Fruit fly (Drosophila melanogaster) whole organism, embryonic: ENCODE measurements around the gene CG2444.
"Not testable (repeated sequence)": the region's sequence is repeated elsewhere in the genome, so short reads cannot be mapped to it uniquely, and the experiment has no call there.

ENCODE experiments used
- Ada2b ChIP-seq: fragments of 200-800 bp; sonication (Bioruptor generic); IDR thresholded peaks from 2 replicates; pipeline ENCODE4 v1.3.6; 2022; ENCODE audit warnings: missing biosample characterization, missing genetic modification characterization
- Blimp-1 ChIP-seq: fragments of 200-800 bp; sonication (Bioruptor generic); optimal IDR thresholded peaks from 3 replicates; lab custom pipeline; 2018; ENCODE audit warnings: missing biosample characterization, missing genetic modification characterization, mild to moderate bottlenecking, moderate library complexity, missing genetic modification reagents
- BtbVII ChIP-seq: fragments of 200-800 bp; sonication (Bioruptor generic); optimal IDR thresholded peaks from 3 replicates; lab custom pipeline; 2017; ENCODE audit warnings: missing biosample characterization, mild to moderate bottlenecking, missing genetic modification characterization
- CG11398 ChIP-seq: fragments of 200-800 bp; sonication (Bioruptor generic); optimal IDR thresholded peaks from 2 replicates; lab custom pipeline; 2016; ENCODE audit warnings: missing biosample characterization, missing genetic modification characterization
- CG12104 ChIP-seq: fragments of 200-800 bp; sonication (Bioruptor generic); optimal IDR thresholded peaks from 3 replicates; lab custom pipeline; 2016; ENCODE audit warnings: missing biosample characterization, missing genetic modification characterization
- CG14710 ChIP-seq: fragments of 200-800 bp; sonication (Bioruptor generic); optimal IDR thresholded peaks from 3 replicates; lab custom pipeline; 2019; ENCODE audit warnings: missing biosample characterization, mild to moderate bottlenecking, missing genetic modification characterization, moderate library complexity
- CG17385 ChIP-seq: fragments of 200-800 bp; sonication (Bioruptor generic); optimal IDR thresholded peaks from 3 replicates; lab custom pipeline; 2018; ENCODE audit warnings: missing biosample characterization, mild to moderate bottlenecking, missing genetic modification characterization
- CG17612 ChIP-seq: fragments of 200-800 bp; sonication (Bioruptor generic); IDR thresholded peaks from 2 replicates; pipeline ENCODE4 v1.3.6; 2022; ENCODE audit warnings: missing biosample characterization, missing genetic modification characterization
- CG18011 ChIP-seq: fragments of 200-800 bp; sonication (Bioruptor generic); optimal IDR thresholded peaks from 2 replicates; lab custom pipeline; 2017; ENCODE audit warnings: missing biosample characterization, missing genetic modification characterization, mild to moderate bottlenecking, moderate library complexity, missing genotype
- CG2678 ChIP-seq: fragments of 200-800 bp; sonication (Bioruptor generic); optimal IDR thresholded peaks from 3 replicates; lab custom pipeline; 2019; ENCODE audit warnings: missing biosample characterization, mild to moderate bottlenecking, missing genetic modification characterization, moderate library complexity
- CG2712 ChIP-seq: fragments of 200-800 bp; optimal IDR thresholded peaks from 3 replicates; lab custom pipeline; 2019; ENCODE audit warnings: missing biosample characterization, mild to moderate bottlenecking, missing genetic modification characterization, moderate library complexity
- CG2889 ChIP-seq: fragments of 200-800 bp; sonication (Bioruptor generic); IDR thresholded peaks from 3 replicates; pipeline ENCODE4 v1.3.6; 2022; ENCODE audit warnings: missing biosample characterization, missing genetic modification characterization
- CG34376 ChIP-seq: fragments of 200-800 bp; sonication (Bioruptor generic); optimal IDR thresholded peaks from 2 replicates; lab custom pipeline; 2018; ENCODE audit warnings: missing biosample characterization, mild to moderate bottlenecking, missing genetic modification characterization
- CG4424 ChIP-seq: fragments of 200-800 bp; sonication (Bioruptor generic); optimal IDR thresholded peaks from 3 replicates; lab custom pipeline; 2016; ENCODE audit warnings: missing biosample characterization, missing genetic modification characterization
- CG4707 ChIP-seq: fragments of 200-800 bp; sonication (Bioruptor generic); optimal IDR thresholded peaks from 2 replicates; lab custom pipeline; 2018; ENCODE audit warnings: missing biosample characterization, mild to moderate bottlenecking, missing genetic modification characterization, moderate library complexity
- CG5180 ChIP-seq: fragments of 200-800 bp; sonication (Bioruptor generic); optimal IDR thresholded peaks from 3 replicates; lab custom pipeline; 2017; ENCODE audit warnings: missing biosample characterization, missing genetic modification characterization, mild to moderate bottlenecking, moderate library complexity, missing genetic modification reagents
- CG6813 ChIP-seq: fragments of 200-800 bp; sonication (Bioruptor generic); optimal IDR thresholded peaks from 2 replicates; lab custom pipeline; 2017; ENCODE audit warnings: missing biosample characterization, missing genetic modification characterization, mild to moderate bottlenecking, moderate library complexity, missing genetic modification reagents
- CG7786 ChIP-seq: fragments of 200-800 bp; sonication (Bioruptor generic); optimal IDR thresholded peaks from 2 replicates; lab custom pipeline; 2016; ENCODE audit warnings: missing biosample characterization, missing genetic modification characterization
- CG9727 ChIP-seq: fragments of 200-800 bp; sonication (Bioruptor generic); optimal IDR thresholded peaks from 3 replicates; lab custom pipeline; 2017; ENCODE audit warnings: missing biosample characterization, mild to moderate bottlenecking, missing genetic modification characterization
- CHES-1-like ChIP-seq: fragments of 200-800 bp; sonication (Bioruptor generic); optimal IDR thresholded peaks from 2 replicates; lab custom pipeline; 2016; ENCODE audit warnings: missing biosample characterization, missing genetic modification characterization
- Dad ChIP-seq: fragments of 200-800 bp; sonication (Bioruptor generic); optimal IDR thresholded peaks from 3 replicates; lab custom pipeline; 2016; ENCODE audit warnings: missing biosample characterization, missing genetic modification characterization
- Deaf1 ChIP-seq: fragments of 200-800 bp; optimal IDR thresholded peaks from 3 replicates; lab custom pipeline; 2019; ENCODE audit warnings: missing biosample characterization, mild to moderate bottlenecking, missing genetic modification characterization, moderate library complexity
- Ets65A ChIP-seq: fragments of 200-800 bp; sonication (Bioruptor generic); peaks from one replicate; lab custom pipeline; 2016; ENCODE audit warnings: missing biosample characterization, missing genetic modification characterization
- Hsf ChIP-seq: fragments of 200-800 bp; sonication (Bioruptor generic); optimal IDR thresholded peaks from 3 replicates; lab custom pipeline; 2016; ENCODE audit warnings: missing biosample characterization, missing genetic modification characterization
- Med ChIP-seq: fragments of 200-800 bp; sonication (Bioruptor generic); peaks from one replicate; lab custom pipeline; 2016; ENCODE audit warnings: missing biosample characterization, missing genetic modification characterization, mild to moderate bottlenecking, inconsistent platforms, moderate library complexity
- Nf-YA ChIP-seq: fragments of 200-800 bp; sonication (Bioruptor generic); IDR thresholded peaks from 2 replicates; pipeline ENCODE4 v1.3.6; 2022; ENCODE audit warnings: missing biosample characterization, missing genetic modification characterization
- Pdp1 ChIP-seq, 2 experiments: fragments of 200-800 bp; sonication (Bioruptor generic); optimal IDR thresholded peaks; 3 replicates each; lab custom pipeline; 2016; ENCODE audit warnings: missing biosample characterization in 2 of 2, missing genetic modification characterization in 2 of 2, mild to moderate bottlenecking in 1 of 2, moderate library complexity in 1 of 2
- Ptx1 ChIP-seq: fragments of 200-800 bp; sonication (Bioruptor generic); IDR thresholded peaks from 2 replicates; pipeline ENCODE4 v1.3.6; 2022; ENCODE audit warnings: missing biosample characterization, missing genetic modification characterization
- Trl ChIP-seq, 3 experiments: fragments of >200 bp in 2 of 3; fragments of 200-800 bp in 1 of 3; sonication (Bioruptor generic) in 1 of 3; optimal IDR thresholded peaks; 2 replicates in 1 of 3; 3 replicates in 2 of 3; lab custom pipeline; 2016 to 2017; ENCODE audit warnings: missing biosample characterization in 1 of 3, missing genetic modification characterization in 1 of 3
- cg ChIP-seq: fragments of 200-800 bp; sonication (Bioruptor generic); optimal IDR thresholded peaks from 3 replicates; lab custom pipeline; 2019; ENCODE audit warnings: missing biosample characterization, mild to moderate bottlenecking, missing genetic modification characterization, moderate library complexity
- chn ChIP-seq: fragments of 200-800 bp; sonication (Bioruptor generic); optimal IDR thresholded peaks from 2 replicates; lab custom pipeline; 2016; ENCODE audit warnings: missing biosample characterization, missing genetic modification characterization
- croc ChIP-seq: fragments of 200-800 bp; sonication (Bioruptor generic); conservative IDR thresholded peaks from 3 replicates; pipeline ENCODE4 v1.3.6; 2022; ENCODE audit warnings: missing biosample characterization, missing genetic modification characterization
- danr ChIP-seq: fragments of 200-800 bp; sonication (Bioruptor generic); IDR thresholded peaks from 2 replicates; pipeline ENCODE4 v1.3.6; 2022; ENCODE audit warnings: missing biosample characterization, missing genetic modification characterization
- ftz-f1 ChIP-seq: fragments of 200-800 bp; sonication (Bioruptor generic); optimal IDR thresholded peaks from 2 replicates; lab custom pipeline; 2016; ENCODE audit warnings: missing biosample characterization, missing genetic modification characterization
- lbe ChIP-seq: fragments of 200-800 bp; sonication (Bioruptor generic); optimal IDR thresholded peaks from 2 replicates; lab custom pipeline; 2016; ENCODE audit warnings: missing biosample characterization, mild to moderate bottlenecking, missing genetic modification characterization
- mam ChIP-seq: fragments of 200-800 bp; sonication (Bioruptor generic); optimal IDR thresholded peaks from 3 replicates; lab custom pipeline; 2016; ENCODE audit warnings: missing biosample characterization, missing genetic modification characterization
- nau ChIP-seq: fragments of 200-800 bp; sonication (Bioruptor generic); optimal IDR thresholded peaks from 3 replicates; lab custom pipeline; 2017; ENCODE audit warnings: missing biosample characterization, mild to moderate bottlenecking, missing genetic modification characterization, missing genetic modification reagents
- onecut ChIP-seq: fragments of 200-800 bp; sonication (Bioruptor generic); IDR thresholded peaks from 2 replicates; pipeline ENCODE4 v1.3.6; 2022; ENCODE audit warnings: missing biosample characterization, missing genetic modification characterization
- p53 ChIP-seq: fragments of 200-800 bp; sonication (Bioruptor generic); optimal IDR thresholded peaks from 2 replicates; lab custom pipeline; 2016; ENCODE audit warnings: missing biosample characterization, missing genetic modification characterization
- peb ChIP-seq: fragments of 200-800 bp; sonication (Bioruptor generic); IDR thresholded peaks from 2 replicates; pipeline ENCODE4 v1.3.6; 2022; ENCODE audit warnings: missing biosample characterization, missing genetic modification characterization
- sens ChIP-seq: fragments of 200-800 bp; sonication (Bioruptor generic); peaks from one replicate; lab custom pipeline; 2016; ENCODE audit warnings: missing biosample characterization, missing genetic modification characterization
- shn ChIP-seq: fragments of 200-800 bp; sonication (Bioruptor generic); optimal IDR thresholded peaks from 3 replicates; lab custom pipeline; 2016; ENCODE audit warnings: missing biosample characterization, missing genetic modification characterization
- sisA ChIP-seq: fragments of 200-800 bp; sonication (Bioruptor generic); IDR thresholded peaks from 2 replicates; pipeline ENCODE4 v1.3.6; 2022; ENCODE audit warnings: missing biosample characterization, missing genetic modification characterization
- slp2 ChIP-seq: fragments of 200-800 bp; sonication (Bioruptor generic); optimal IDR thresholded peaks from 2 replicates; lab custom pipeline; 2016; ENCODE audit warnings: missing biosample characterization, missing genetic modification characterization
- sug ChIP-seq: fragments of 200-800 bp; optimal IDR thresholded peaks from 2 replicates; lab custom pipeline; 2019; ENCODE audit warnings: missing biosample characterization, mild to moderate bottlenecking, missing genetic modification characterization, moderate library complexity
- unpg ChIP-seq: fragments of 200-800 bp; sonication (Bioruptor generic); optimal IDR thresholded peaks from 3 replicates; lab custom pipeline; 2018; ENCODE audit warnings: missing biosample characterization, mild to moderate bottlenecking, missing genetic modification characterization, moderate library complexity
- vnd ChIP-seq: fragments of 200-800 bp; sonication (Bioruptor generic); IDR thresholded peaks from 3 replicates; pipeline ENCODE4 v1.3.6; 2022; ENCODE audit warnings: missing biosample characterization, missing genetic modification characterization; ENCODE audit not compliant: partially characterized antibody

Gene CG2444

DNA sequence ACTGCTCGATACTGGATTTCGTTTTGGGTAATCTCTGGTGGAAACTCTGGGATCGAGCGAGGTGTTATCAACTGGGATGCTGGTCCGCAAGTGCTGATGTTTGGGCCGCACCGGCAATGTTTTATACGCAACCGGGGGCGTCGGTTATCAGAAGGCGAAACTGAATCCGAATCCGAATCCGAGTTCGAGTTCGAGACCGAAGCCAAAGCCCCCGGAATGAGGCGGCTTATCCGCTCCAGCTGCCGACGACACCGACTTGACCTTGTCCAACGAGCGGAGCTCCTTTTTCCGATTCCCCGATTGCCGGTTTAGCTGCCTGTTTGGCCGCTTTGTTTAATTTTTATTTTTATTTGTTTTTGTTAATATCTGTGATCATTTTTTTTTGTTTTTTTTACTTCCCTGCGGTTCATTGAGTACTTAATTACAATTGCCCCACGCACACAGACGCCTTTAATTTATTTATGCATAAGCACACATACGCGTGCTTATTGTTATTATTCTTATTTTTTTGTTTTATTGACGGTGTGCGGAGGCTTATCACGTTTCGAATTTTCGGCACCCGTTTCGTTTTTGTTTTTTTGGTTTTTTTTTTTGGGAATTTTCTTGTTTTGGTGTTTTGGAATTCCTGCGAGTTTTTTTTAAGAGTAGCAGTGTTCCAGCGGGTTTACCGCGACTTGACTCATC lies at the start of gene CG2444:
CG2444 (minus strand) TSS at position 372 of the 684 bp plus-strand sequence.
- peak; percentile 57 for TF ChIP-seq Deaf1 (tag; lab: Kevin White, UChicago)
- TF ChIP-seq shn (GFP tag; lab: Kevin White, UChicago), result no peak
- no peak for TF ChIP-seq CG11398
- TF ChIP-seq nau (GFP tag; lab: Kevin White, UChicago), result no peak
- TF ChIP-seq sug (tag; lab: Kevin White, UChicago), result peak; percentile 13
- TF ChIP-seq croc (GFP tag; lab: Robert Waterston, UW), result no peak
- TF ChIP-seq lbe (GFP tag; lab: Kevin White, UChicago), result peak; percentile 55
- TF ChIP-seq CG12104, result no peak
- no peak for TF ChIP-seq mam (GFP tag; lab: Kevin White, UChicago)
- TF ChIP-seq CG18011, result no peak
- no peak for TF ChIP-seq Nf-YA
- no peak for TF ChIP-seq CG17385 (GFP tag; lab: Kevin White, UChicago)
- peak; percentile 6 for TF ChIP-seq cg (GFP tag; lab: Kevin White, UChicago)

DNA sequence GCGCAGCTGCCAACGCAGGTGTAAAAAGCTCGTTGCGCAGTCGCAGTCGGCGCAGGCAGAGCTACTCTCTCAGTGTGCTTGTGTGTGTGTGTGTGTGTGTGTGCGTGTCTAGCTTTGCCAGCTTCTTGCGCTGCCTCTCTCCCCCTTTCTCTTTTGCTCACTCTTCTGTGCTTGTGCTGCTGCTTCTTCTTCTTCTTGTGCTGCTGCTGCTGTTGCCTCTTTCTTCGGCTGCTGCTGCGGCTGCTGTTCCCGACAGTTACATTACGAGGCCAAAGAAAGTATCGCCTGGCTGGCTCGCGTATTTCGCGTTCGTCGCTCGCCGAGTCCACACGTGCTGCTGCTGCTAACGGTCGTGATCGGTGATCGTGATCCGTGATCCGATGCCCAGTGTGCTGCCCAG lies 48.9 kb upstream of the CG2444 start, which contains the start of gene m:
m (plus strand) TSS at position 301 of the 400 bp plus-strand sequence.
- not testable (repeated sequence) for TF ChIP-seq CHES-1-like (GFP tag; lab: Kevin White, UChicago); onecut (GFP tag; lab: Robert Waterston, UW); CG17612 (GFP tag; lab: Robert Waterston, UW)

DNA sequence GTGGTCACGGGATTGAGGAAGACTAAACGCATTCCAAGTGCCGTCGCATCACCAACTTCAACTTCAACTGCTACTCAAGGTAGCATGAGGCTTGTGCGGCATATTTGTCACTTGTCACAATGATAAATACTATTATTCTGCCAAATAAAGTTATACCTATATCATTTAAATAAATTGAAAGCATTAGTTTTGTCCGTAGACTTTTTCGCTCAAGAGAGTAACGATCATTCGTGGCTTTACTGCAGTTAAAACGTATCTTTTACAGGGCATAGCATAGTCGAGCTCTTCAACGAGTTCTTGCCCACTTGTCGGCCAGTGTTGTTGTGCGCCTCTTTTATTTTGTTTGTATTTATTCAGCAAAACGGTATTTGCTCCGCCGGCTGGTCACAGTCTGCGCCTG lies 31.3 kb upstream of the CG2444 start:
- TF ChIP-seq CG6813 (GFP tag; lab: Kevin White, UChicago) (no peak), Ets65A (peak; percentile 50), Med (GFP tag; lab: Kevin White, UChicago) (no peak), CG18011 (no peak), CG2678 (tag; lab: Kevin White, UChicago) (no peak), Ptx1 (GFP tag; lab: Robert Waterston, UW) (no peak), CG2889 (GFP tag; lab: Robert Waterston, UW) (no peak), Ada2b (GFP tag; lab: Robert Waterston, UW) (no peak), slp2 (GFP tag; lab: Kevin White, UChicago) (no peak), CG5180 (GFP tag; lab: Kevin White, UChicago) (no peak), sens (GFP tag; lab: Kevin White, UChicago) (peak; percentile 56), p53 (GFP tag; lab: Kevin White, UChicago) (no peak), Pdp1 (GFP tag; optimal IDR thresholded peaks at IDR 0.05; lab: Kevin White, UChicago) (no peak), CG4424 (peak; percentile 19), Hsf (GFP tag; lab: Kevin White, UChicago) (no peak), Dad (GFP tag; lab: Kevin White, UChicago) (no peak), CG9727 (GFP tag; lab: Kevin White, UChicago) (peak; percentile 7), CG7786 (no peak), chn (GFP tag; lab: Kevin White, UChicago) (no peak), CG34376 (GFP tag; lab: Kevin White, UChicago) (no peak), CG14710 (tag; lab: Kevin White, UChicago) (peak; percentile 7), ftz-f1 (no peak), danr (no peak), Trl (optimal IDR thresholded peaks at IDR 0.05; lab: Kevin White, UChicago) (no peak), Trl (GFP tag; optimal IDR thresholded peaks at IDR 0.05; lab: Kevin White, UChicago) (no peak), CG4707 (GFP tag; lab: Kevin White, UChicago) (no peak), CG2712 (tag; lab: Kevin White, UChicago) (no peak), BtbVII (GFP tag; lab: Kevin White, UChicago) (no peak), unpg (no peak), peb (GFP tag; lab: Robert Waterston, UW) (no peak), vnd (GFP tag; lab: Robert Waterston, UW) (no peak), Blimp-1 (peak; percentile 26), sisA (0 out of 2 replicates have a peak, but pooled peaks have one; percentile 22)
